Fruit fly (Drosophila melanogaster): ENCODE measurements around the gene Arglu1.
A peak's percentile ranks its signal among the peaks of the same experiment; 100 is the strongest.

Arglu1 gene

DNA sequence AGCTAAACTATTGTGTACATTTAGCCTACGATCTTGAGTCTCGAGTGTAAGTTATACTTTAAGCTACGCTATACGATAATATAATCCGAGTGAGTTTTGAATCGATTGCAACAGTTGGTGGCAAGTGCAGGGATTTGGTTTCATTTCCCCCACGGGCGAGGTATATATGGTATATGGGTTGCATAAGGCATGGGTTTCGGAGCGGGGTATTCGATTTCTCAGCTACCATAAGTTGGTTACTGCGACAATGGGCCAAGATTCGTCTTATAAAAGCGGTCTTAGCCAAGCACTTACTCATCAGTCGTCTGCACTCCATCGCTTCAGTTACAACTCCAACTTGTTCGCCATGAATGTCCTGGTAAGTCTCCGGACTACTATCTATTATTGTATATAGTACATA is 7.7 kb downstream of the Arglu1 start, which contains the start of gene CG42367:
Gene CG42367, plus strand, starts transcription at position 301 of the 400 bp plus-strand sequence.
- TF ChIP-seq CG8301 (tag; optimal IDR thresholded peaks at IDR 0.05) (no peak), rn (GFP tag; IDR thresholded peaks at IDR 0.05) (no peak), CG15710 (tag; optimal IDR thresholded peaks at IDR 0.05) (no peak), CG8159 (tag; optimal IDR thresholded peaks at IDR 0.05) (no peak), CG32121 (GFP tag; IDR thresholded peaks at IDR 0.05) (no peak), CG17806 (tag; optimal IDR thresholded peaks at IDR 0.05) (no peak), CG9948 (tag; optimal IDR thresholded peaks at IDR 0.05) (no peak), CG12605 (GFP tag; IDR thresholded peaks at IDR 0.05) (no peak), Ets98B (GFP tag; IDR thresholded peaks at IDR 0.05) (no peak), CG10348 (GFP tag; IDR thresholded peaks at IDR 0.05) (no peak), D1 (tag; optimal IDR thresholded peaks at IDR 0.05) (no peak), CG4496 (GFP tag; IDR thresholded peaks at IDR 0.05) (no peak), gl (tag; optimal IDR thresholded peaks at IDR 0.05) (no peak), Pif1B (GFP tag; optimal IDR thresholded peaks at IDR 0.05) (no peak), fd96Ca (GFP tag; IDR thresholded peaks at IDR 0.05) (no peak), CG34367 (tag; optimal IDR thresholded peaks at IDR 0.05) (no peak), EcR (GFP tag; optimal IDR thresholded peaks at IDR 0.05) (no peak)

DNA sequence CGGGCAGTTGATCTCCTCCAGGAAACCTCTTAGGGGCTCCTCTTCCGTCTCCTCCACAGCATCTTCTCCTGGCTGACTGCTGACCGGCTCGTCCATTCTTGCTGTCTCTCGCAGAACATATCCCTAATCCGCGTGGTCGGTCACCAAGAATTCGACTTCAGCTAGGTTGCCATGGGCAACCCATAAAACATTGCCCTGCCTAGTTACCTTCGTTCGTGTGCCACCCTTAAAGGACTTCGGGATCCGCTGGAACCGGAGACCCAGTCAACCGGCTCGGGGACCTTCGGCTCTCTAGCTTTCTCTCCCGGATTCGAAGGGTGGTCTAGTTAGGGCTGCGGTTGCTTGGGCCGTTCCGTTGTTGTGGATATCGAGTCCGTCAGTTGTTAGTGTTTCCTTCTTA is 13.2 kb downstream of the Arglu1 start, which contains the start of the genes TbCMF46 and CG42366:
Gene TbCMF46, minus strand, starts transcription at position 101 of the 400 bp plus-strand sequence.
Gene CG42366, plus strand, starts transcription at position 397 of the 400 bp plus-strand sequence.
- no peak for TF ChIP-seq CG8301 (tag; optimal IDR thresholded peaks at IDR 0.05)
- no peak for TF ChIP-seq CG9948 (tag; optimal IDR thresholded peaks at IDR 0.05)
- no peak for TF ChIP-seq CG32121 (GFP tag; IDR thresholded peaks at IDR 0.05)
- TF ChIP-seq rn (GFP tag; IDR thresholded peaks at IDR 0.05) = no peak
- no peak for TF ChIP-seq CG17806 (tag; optimal IDR thresholded peaks at IDR 0.05)
- no peak for TF ChIP-seq CG12605 (GFP tag; IDR thresholded peaks at IDR 0.05)
- no peak for TF ChIP-seq CG10348 (GFP tag; IDR thresholded peaks at IDR 0.05)
- no peak for TF ChIP-seq CG15710 (tag; optimal IDR thresholded peaks at IDR 0.05)
- no peak for TF ChIP-seq CG8159 (tag; optimal IDR thresholded peaks at IDR 0.05)
- TF ChIP-seq CG13204 (GFP tag; optimal IDR thresholded peaks at IDR 0.05) = no peak
- TF ChIP-seq Snoo (tag; optimal IDR thresholded peaks at IDR 0.05) = no peak
- no peak for TF ChIP-seq Ets98B (GFP tag; IDR thresholded peaks at IDR 0.05)

DNA sequence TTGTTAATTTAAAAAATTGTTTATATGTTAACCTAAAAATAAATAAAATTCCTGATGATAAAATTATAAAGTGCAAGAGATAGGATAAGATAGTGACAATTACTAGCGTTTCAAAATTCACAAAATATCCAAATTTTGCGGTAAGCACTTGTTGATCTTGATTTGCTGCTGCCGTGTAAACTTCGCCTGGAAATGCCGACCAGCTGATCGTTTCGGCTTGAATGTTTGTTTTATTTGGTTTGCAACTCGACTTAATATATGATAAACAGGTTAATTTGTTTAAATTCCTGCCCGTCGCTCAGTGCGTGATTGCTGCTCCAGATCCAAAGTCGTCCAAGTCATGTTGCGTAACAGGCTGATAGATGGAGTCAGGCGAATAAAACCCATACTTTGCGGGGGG is 16.5 kb downstream of the Arglu1 start, which contains the start of gene CG4592:
Gene CG4592, plus strand, starts transcription at position 233 of the 400 bp plus-strand sequence.
- TF ChIP-seq Snoo (tag; optimal IDR thresholded peaks at IDR 0.05) = no peak
- peak; percentile 65 for TF ChIP-seq CG8159 (tag; optimal IDR thresholded peaks at IDR 0.05)
- peak; percentile 68 for TF ChIP-seq CG34367 (tag; optimal IDR thresholded peaks at IDR 0.05)
- peak; percentile 66 for TF ChIP-seq CG12605 (GFP tag; IDR thresholded peaks at IDR 0.05)
- peak; percentile 84 for TF ChIP-seq Ets98B (GFP tag; IDR thresholded peaks at IDR 0.05)
- no peak for TF ChIP-seq CG17806 (tag; optimal IDR thresholded peaks at IDR 0.05)
- TF ChIP-seq CG4496 (GFP tag; IDR thresholded peaks at IDR 0.05) = peak; percentile 87
- no peak for TF ChIP-seq CG14655 (GFP tag; optimal IDR thresholded peaks at IDR 0.05)
- TF ChIP-seq fd96Ca (GFP tag; IDR thresholded peaks at IDR 0.05) = peak; percentile 82; the same call in 2 of the 3 replicates
- TF ChIP-seq Pif1A (GFP tag; optimal IDR thresholded peaks at IDR 0.05) = peak; percentile 81
- peak; percentile 82 for TF ChIP-seq CG32121 (GFP tag; IDR thresholded peaks at IDR 0.05)
- TF ChIP-seq EcR (GFP tag; optimal IDR thresholded peaks at IDR 0.05) = no peak
- peak; percentile 77 for TF ChIP-seq Pif1B (GFP tag; optimal IDR thresholded peaks at IDR 0.05)
- no peak for TF ChIP-seq rn (GFP tag; IDR thresholded peaks at IDR 0.05)
- peak; percentile 2 for TF ChIP-seq D1 (tag; optimal IDR thresholded peaks at IDR 0.05)
- TF ChIP-seq CG9948 (tag; optimal IDR thresholded peaks at IDR 0.05) = peak; percentile 54
- peak; percentile 36 for TF ChIP-seq gl (tag; optimal IDR thresholded peaks at IDR 0.05)

DNA sequence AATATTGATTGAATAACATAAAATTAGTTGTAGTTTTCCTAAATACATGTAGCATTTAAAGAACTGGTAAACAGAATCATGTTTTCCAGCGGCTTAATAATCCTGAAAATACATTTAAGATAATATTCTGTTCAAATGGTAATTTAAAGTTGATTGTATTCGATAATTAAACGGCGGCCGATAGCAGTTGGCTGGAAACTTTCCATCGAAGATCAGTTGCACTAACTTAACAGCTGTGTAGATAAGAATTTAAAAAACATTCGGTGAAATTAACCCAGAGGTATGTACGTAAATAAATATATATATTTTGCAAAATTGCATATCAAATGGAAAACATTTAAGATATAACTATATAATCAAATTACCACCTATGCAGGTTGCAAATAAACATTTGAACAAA is 18.0 kb downstream of the Arglu1 start, which contains the start of gene CG4594:
Gene CG4594, plus strand, starts transcription at position 212 of the 400 bp plus-strand sequence.
- TF ChIP-seq CG8301 (tag; optimal IDR thresholded peaks at IDR 0.05) (no peak), CG17806 (tag; optimal IDR thresholded peaks at IDR 0.05) (no peak), CG9948 (tag; optimal IDR thresholded peaks at IDR 0.05) (no peak), Ets98B (GFP tag; IDR thresholded peaks at IDR 0.05) (no peak), D1 (tag; optimal IDR thresholded peaks at IDR 0.05) (no peak), CG14655 (GFP tag; optimal IDR thresholded peaks at IDR 0.05) (no peak), CG12605 (GFP tag; IDR thresholded peaks at IDR 0.05) (no peak), CG34367 (tag; optimal IDR thresholded peaks at IDR 0.05) (no peak), Pif1B (GFP tag; optimal IDR thresholded peaks at IDR 0.05) (no peak), Snoo (tag; optimal IDR thresholded peaks at IDR 0.05) (no peak), CG8159 (tag; optimal IDR thresholded peaks at IDR 0.05) (no peak), CG4496 (GFP tag; IDR thresholded peaks at IDR 0.05) (no peak), Pif1A (GFP tag; optimal IDR thresholded peaks at IDR 0.05) (no peak), CG13204 (GFP tag; optimal IDR thresholded peaks at IDR 0.05) (no peak), rn (GFP tag; IDR thresholded peaks at IDR 0.05) (no peak)

DNA sequence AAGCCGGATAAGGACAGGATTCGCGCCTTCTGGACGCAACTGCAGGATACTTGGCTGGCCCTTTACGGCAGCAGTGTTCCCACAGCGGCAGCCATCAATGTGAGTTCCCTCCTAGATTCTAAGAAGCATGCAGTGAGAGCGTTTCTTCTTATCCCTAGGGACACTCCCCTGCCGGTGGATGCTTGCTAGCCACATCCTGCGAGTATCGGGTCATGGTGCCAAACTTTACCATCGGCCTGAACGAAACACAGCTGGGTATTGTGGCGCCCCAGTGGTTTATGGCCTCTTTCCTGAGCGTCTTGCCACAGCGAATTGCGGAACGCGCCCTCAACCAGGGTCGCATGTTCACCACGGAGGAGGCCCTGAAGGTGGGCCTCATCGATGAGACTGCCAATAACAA is 18.7 kb downstream of the Arglu1 start:
- TF ChIP-seq Ets98B (GFP tag; IDR thresholded peaks at IDR 0.05) = no peak
- no peak for TF ChIP-seq Pif1A (GFP tag; optimal IDR thresholded peaks at IDR 0.05)
- no peak for TF ChIP-seq CG9948 (tag; optimal IDR thresholded peaks at IDR 0.05)
- TF ChIP-seq CG15710 (tag; optimal IDR thresholded peaks at IDR 0.05) = no peak
- TF ChIP-seq CG8159 (tag; optimal IDR thresholded peaks at IDR 0.05) = no peak
- no peak for TF ChIP-seq fd96Ca (GFP tag; IDR thresholded peaks at IDR 0.05)
- TF ChIP-seq CG10348 (GFP tag; IDR thresholded peaks at IDR 0.05) = no peak
- no peak for TF ChIP-seq CG12605 (GFP tag; IDR thresholded peaks at IDR 0.05)
- no peak for TF ChIP-seq CG4496 (GFP tag; IDR thresholded peaks at IDR 0.05)
- TF ChIP-seq Snoo (tag; optimal IDR thresholded peaks at IDR 0.05) = no peak
- TF ChIP-seq Pif1B (GFP tag; optimal IDR thresholded peaks at IDR 0.05) = no peak
- no peak for TF ChIP-seq CG14655 (GFP tag; optimal IDR thresholded peaks at IDR 0.05)
- no peak for TF ChIP-seq gl (tag; optimal IDR thresholded peaks at IDR 0.05)
- no peak for TF ChIP-seq CG32121 (GFP tag; IDR thresholded peaks at IDR 0.05)
